Worm (Caenorhabditis elegans) whole organism, L4 larva: ENCODE data around the gene T11B7.1.

Source experiments
- F26F4.8 ChIP-seq: fragments of 200-800 bp; sonication (Bioruptor generic); conservative IDR thresholded peaks from 2 replicates; pipeline ENCODE4 v1.3.6; 2022; ENCODE audit warnings: missing genetic modification characterization, missing compliant biosample characterization
- T20F7.1 ChIP-seq: fragments of 200-800 bp; sonication (Bioruptor generic); optimal IDR thresholded peaks from 2 replicates; lab custom pipeline; 2018; ENCODE audit warnings: mild to moderate bottlenecking, missing genetic modification characterization, missing compliant biosample characterization
- T26A8.4 ChIP-seq: fragments of 200-800 bp; sonication (Bioruptor generic); IDR thresholded peaks from 2 replicates; pipeline ENCODE4 v1.3.6; 2022; ENCODE audit warnings: missing genetic modification characterization, missing compliant biosample characterization
- aha-1 ChIP-seq: fragments of 150-350 bp; peaks from one replicate; lab custom pipeline; 2014; ENCODE audit warnings: missing biosample characterization, missing genetic modification characterization
- ama-1 ChIP-seq: fragments of 150-350 bp; optimal IDR thresholded peaks from 2 replicates; lab custom pipeline; 2014; ENCODE audit warnings: inconsistent platforms, mixed read lengths
- attf-4 ChIP-seq: sonication (generic microtip); optimal IDR thresholded peaks from 3 replicates; lab custom pipeline; 2017; ENCODE audit warnings: missing biosample characterization, missing genetic modification characterization
- ceh-28 ChIP-seq: fragments of 150-350 bp; optimal IDR thresholded peaks from 2 replicates; lab custom pipeline; 2014; ENCODE audit warnings: missing biosample characterization, missing genetic modification reagents, missing genetic modification characterization
- cey-2 ChIP-seq: sonication (generic microtip); optimal IDR thresholded peaks from 3 replicates; lab custom pipeline; 2017; ENCODE audit warnings: missing genetic modification characterization, mild to moderate bottlenecking, missing compliant biosample characterization, antibody characterized with exemption, borderline replicate concordance; ENCODE audit not compliant: insufficient read depth
- dmd-8 ChIP-seq: fragments of 200-800 bp; sonication (Bioruptor generic); IDR thresholded peaks from 2 replicates; pipeline ENCODE4 v1.3.6; 2022; ENCODE audit warnings: missing genetic modification characterization, missing compliant biosample characterization
- dpl-1 ChIP-seq: fragments of 150-350 bp; optimal IDR thresholded peaks from 2 replicates; lab custom pipeline; 2014; ENCODE audit warnings: missing biosample characterization, missing genetic modification reagents, missing genetic modification characterization
- duxl-1 ChIP-seq: sonication (generic microtip); optimal IDR thresholded peaks from 2 replicates; lab custom pipeline; 2016; ENCODE audit warnings: mild to moderate bottlenecking, missing genetic modification characterization, moderate library complexity, missing compliant biosample characterization; ENCODE audit not compliant: poor library complexity
- dve-1 ChIP-seq: sonication (generic microtip); optimal IDR thresholded peaks from 2 replicates; lab custom pipeline; 2017; ENCODE audit warnings: antibody characterized with exemption, mild to moderate bottlenecking, missing genetic modification characterization, missing compliant biosample characterization; ENCODE audit not compliant: insufficient read depth
- fkh-10 ChIP-seq: fragments of 150-350 bp; optimal IDR thresholded peaks from 2 replicates; lab custom pipeline; 2014; ENCODE audit warnings: missing biosample characterization, missing genetic modification reagents, missing genetic modification characterization
- gei-8 ChIP-seq: fragments of 200-800 bp; sonication (Bioruptor generic); optimal IDR thresholded peaks from 2 replicates; lab custom pipeline; 2018; ENCODE audit warnings: mild to moderate bottlenecking, missing genetic modification characterization, missing compliant biosample characterization
- hif-1 ChIP-seq, 2 experiments: sonication (generic microtip); optimal IDR thresholded peaks; 2 replicates each; lab custom pipeline; 2016 to 2017; ENCODE audit warnings: missing compliant biosample characterization in 2 of 2, missing genetic modification characterization in 2 of 2, missing genetic modification reagents in 2 of 2, missing genotype in 2 of 2, mild to moderate bottlenecking in 1 of 2
- hlh-11 ChIP-seq: fragments of 200-800 bp; sonication (Bioruptor generic); optimal IDR thresholded peaks from 2 replicates; lab custom pipeline; 2018; ENCODE audit warnings: mild to moderate bottlenecking, missing genetic modification characterization, missing compliant biosample characterization
- jun-1 ChIP-seq: fragments of 150-350 bp; optimal IDR thresholded peaks from 2 replicates; lab custom pipeline; 2014; ENCODE audit warnings: missing biosample characterization, missing genetic modification reagents, missing genetic modification characterization
- lin-1 ChIP-seq: fragments of 200-800 bp; sonication (Bioruptor generic); IDR thresholded peaks from 2 replicates; pipeline ENCODE4 v1.3.6; 2022; ENCODE audit warnings: missing genetic modification reagents, missing genetic modification characterization, missing compliant biosample characterization
- lin-13 ChIP-seq: fragments of 150-350 bp; optimal IDR thresholded peaks from 2 replicates; lab custom pipeline; 2014; ENCODE audit warnings: missing biosample characterization, missing genetic modification reagents, missing genetic modification characterization
- lin-15B ChIP-seq: fragments of 150-350 bp; sonication (generic microtip); optimal IDR thresholded peaks from 3 replicates; lab custom pipeline; 2014; ENCODE audit warnings: missing biosample characterization, missing genetic modification characterization
- lin-29 ChIP-seq: fragments of 200-800 bp; sonication (Bioruptor generic); IDR thresholded peaks from 2 replicates; pipeline ENCODE4 v1.3.6; 2022; ENCODE audit warnings: missing genetic modification reagents, missing genetic modification characterization, missing compliant biosample characterization
- lin-38 ChIP-seq: fragments of 200-800 bp; sonication (Bioruptor generic); IDR thresholded peaks from 2 replicates; pipeline ENCODE4 v1.3.6; 2022; ENCODE audit warnings: missing genetic modification reagents, missing genetic modification characterization, missing compliant biosample characterization
- lsy-2 ChIP-seq, 2 experiments: fragments of 150-350 bp in 1 of 2; sonication (generic microtip) in 1 of 2; optimal IDR thresholded peaks; 2 replicates each; lab custom pipeline; 2014 to 2017; ENCODE audit warnings: missing biosample characterization in 2 of 2, missing genetic modification characterization in 2 of 2
- mep-1 ChIP-seq: fragments of 150-350 bp; sonication (generic microtip); optimal IDR thresholded peaks from 3 replicates; lab custom pipeline; 2014; ENCODE audit warnings: missing biosample characterization, missing genetic modification characterization
- mes-2 ChIP-seq: sonication (generic microtip); optimal IDR thresholded peaks from 2 replicates; lab custom pipeline; 2016; ENCODE audit warnings: missing genotype, mild to moderate bottlenecking, missing genetic modification characterization, missing compliant biosample characterization; ENCODE audit not compliant: poor library complexity, severe bottlenecking
- nhr-11 ChIP-seq: fragments of 150-350 bp; optimal IDR thresholded peaks from 2 replicates; lab custom pipeline; 2014; ENCODE audit warnings: missing biosample characterization, missing genetic modification characterization
- nhr-237 ChIP-seq: sonication (generic microtip); optimal IDR thresholded peaks from 2 replicates; lab custom pipeline; 2017; ENCODE audit warnings: missing biosample characterization, missing genetic modification characterization
- nhr-25 ChIP-seq: sonication (generic microtip); optimal IDR thresholded peaks from 2 replicates; lab custom pipeline; 2017; ENCODE audit warnings: missing genetic modification characterization, mild to moderate bottlenecking, missing compliant biosample characterization, antibody characterized with exemption, moderate library complexity, borderline replicate concordance; ENCODE audit not compliant: insufficient read depth
- nhr-28 ChIP-seq: fragments of 150-350 bp; optimal IDR thresholded peaks from 2 replicates; lab custom pipeline; 2014; ENCODE audit warnings: missing biosample characterization, missing genetic modification characterization
- nhr-42 ChIP-seq: fragments of 200-800 bp; sonication (Bioruptor generic); IDR thresholded peaks from 2 replicates; pipeline ENCODE4 v1.3.6; 2022; ENCODE audit warnings: missing genetic modification characterization, missing compliant biosample characterization
- pha-4 ChIP-seq, 2 experiments: fragments of 150-350 bp in 1 of 2; fragments of 200-800 bp in 1 of 2; sonication (Bioruptor generic) in 1 of 2; IDR thresholded peaks in 1 of 2; optimal IDR thresholded peaks in 1 of 2; 2 replicates each; pipeline versions ENCODE4 v1.3.6 to Lab custom; 2014 to 2022; ENCODE audit warnings: missing genetic modification characterization in 2 of 2, missing genetic modification reagents in 2 of 2, missing biosample characterization in 1 of 2, missing compliant biosample characterization in 1 of 2
- rbr-2 ChIP-seq: sonication (generic microtip); optimal IDR thresholded peaks from 2 replicates; lab custom pipeline; 2016; ENCODE audit warnings: missing genotype, missing genetic modification characterization, missing compliant biosample characterization
- unc-130 ChIP-seq: sonication (generic microtip); optimal IDR thresholded peaks from 2 replicates; lab custom pipeline; 2016; ENCODE audit warnings: missing genetic modification reagents, missing genetic modification characterization, missing compliant biosample characterization
- unc-39 ChIP-seq: sonication (generic microtip); optimal IDR thresholded peaks from 2 replicates; lab custom pipeline; 2017; ENCODE audit warnings: missing biosample characterization, missing genetic modification characterization
- unc-62 ChIP-seq, 3 experiments: fragments of 150-350 bp in 1 of 3; sonication (generic microtip); optimal IDR thresholded peaks in 2 of 3; peaks in 1 of 3; 1 replicate in 1 of 3; 2 replicates in 2 of 3; lab custom pipeline; 2014 to 2017; ENCODE audit warnings: missing biosample characterization in 3 of 3, missing genetic modification characterization in 3 of 3, missing genetic modification reagents in 3 of 3, missing genotype in 1 of 3
- ztf-7 ChIP-seq: fragments of 150-350 bp; optimal IDR thresholded peaks from 2 replicates; lab custom pipeline; 2014; ENCODE audit warnings: missing biosample characterization, missing genetic modification characterization

Gene T11B7.1

ce11 chrIV:8825997-8826605 lies 14.4 kb upstream of the T11B7.1 start:
- TF ChIP-seq T20F7.1 (GFP tag; lab: Kevin White, UChicago) (no peak), mep-1 (tag; lab: Kevin White, UChicago) (peak; percentile 46), aha-1 (peak; percentile 97), unc-130 (GFP tag; lab: Kevin White, UChicago) (no peak), lin-38 (GFP tag; lab: Robert Waterston, UW) (no peak), ama-1 (lab: Kevin White, UChicago) (peak; percentile 52), mes-2 (tag; lab: Kevin White, UChicago) (peak; percentile 50), nhr-25 (peak; percentile 27), F26F4.8 (GFP tag; lab: Robert Waterston, UW) (no peak), nhr-11 (tag; lab: Kevin White, UChicago) (no peak), fkh-10 (GFP tag; lab: Kevin White, UChicago) (no peak), dmd-8 (GFP tag; lab: Robert Waterston, UW) (no peak), lin-15B (no peak), nhr-28 (tag; lab: Kevin White, UChicago) (no peak), lin-29 (GFP tag; lab: Robert Waterston, UW) (no peak), jun-1 (tag; lab: Kevin White, UChicago) (peak; percentile 14), lin-13 (GFP tag; lab: Kevin White, UChicago) (no peak), nhr-237 (tag; lab: Kevin White, UChicago) (peak; percentile 4), pha-4 (GFP tag; IDR thresholded peaks at IDR 0.05; lab: Robert Waterston, UW) (no peak), pha-4 (tag; optimal IDR thresholded peaks at IDR 0.05; lab: Kevin White, UChicago) (no peak), T26A8.4 (GFP tag; lab: Robert Waterston, UW) (peak; percentile 86), ztf-7 (tag; lab: Kevin White, UChicago) (no peak)

DNA sequence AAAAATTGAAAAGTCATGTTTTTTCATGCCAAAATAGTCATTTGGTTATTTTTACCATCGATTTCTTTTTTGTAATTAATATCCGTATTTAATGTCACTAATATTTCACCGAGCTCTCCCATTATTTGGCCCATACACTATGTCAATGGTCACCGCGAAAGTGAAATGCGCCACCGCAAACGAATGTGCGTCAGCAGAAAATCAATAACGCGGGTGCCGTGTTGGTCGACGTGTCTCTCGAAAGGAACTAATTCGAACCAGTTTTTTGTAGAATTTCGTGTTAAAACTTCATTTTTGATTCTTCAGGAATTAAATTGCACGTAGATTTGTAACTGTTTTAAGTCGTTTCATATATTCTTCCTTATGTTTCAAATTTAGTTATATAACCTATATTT lies 13.9 kb upstream of the T11B7.1 start:
- TF ChIP-seq dpl-1 (GFP tag; lab: Kevin White, UChicago) (peak; percentile 44), hif-1 (tag; optimal IDR thresholded peaks at IDR 0.05; lab: Kevin White, UChicago) (peak in 1 of 2 experiments; percentile 21), unc-62 (GFP tag; optimal IDR thresholded peaks at IDR 0.05 in 1 of 2; lab: Kevin White, UChicago) (no peak), unc-62 (tag; optimal IDR thresholded peaks at IDR 0.05; lab: Kevin White, UChicago) (no peak), cey-2 (tag; lab: Kevin White, UChicago) (no peak), mep-1 (tag; lab: Kevin White, UChicago) (peak; percentile 16), mes-2 (tag; lab: Kevin White, UChicago) (peak; percentile 54), lsy-2 (tag; optimal IDR thresholded peaks at IDR 0.05; lab: Kevin White, UChicago) (peak in 1 of 2 experiments; percentile 50), dve-1 (peak; percentile 10), rbr-2 (tag; lab: Kevin White, UChicago) (peak; percentile 31), attf-4 (tag; lab: Kevin White, UChicago) (no peak), ceh-28 (tag; lab: Kevin White, UChicago) (peak; percentile 31), lin-38 (GFP tag; lab: Robert Waterston, UW) (peak; percentile 44; the same call in 1 of the 2 replicates), hlh-11 (tag; lab: Kevin White, UChicago) (peak; percentile 22), aha-1 (peak; percentile 90)

DNA sequence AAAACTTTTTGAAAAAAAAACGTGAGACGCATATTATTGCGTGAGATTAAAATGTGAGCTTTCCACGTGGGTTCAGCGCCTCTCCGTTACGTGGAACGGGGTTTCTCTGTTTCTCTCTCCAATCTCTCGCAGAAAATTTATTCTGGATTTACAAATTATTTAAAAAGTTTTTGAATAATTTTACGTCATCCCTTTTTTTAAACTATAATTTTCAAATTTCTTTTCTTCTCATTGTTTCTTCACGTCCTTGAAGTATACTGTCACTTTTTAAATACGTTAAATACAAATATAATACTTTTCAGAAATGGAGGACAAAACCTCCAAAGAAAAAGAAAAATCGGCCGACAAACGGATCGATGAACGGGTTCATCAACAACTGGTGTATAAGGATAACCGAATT lies 13.0 kb upstream of the T11B7.1 start, which contains the start of gene T28C6.7:
TSS of gene T28C6.7 (plus strand) at position 301 of the 400 bp plus-strand sequence.
- TF ChIP-seq T26A8.4 (GFP tag; lab: Robert Waterston, UW) (no peak), nhr-42 (GFP tag; lab: Robert Waterston, UW) (no peak), lin-1 (GFP tag; lab: Robert Waterston, UW) (no peak), gei-8 (GFP tag; lab: Kevin White, UChicago) (no peak), duxl-1 (tag; lab: Kevin White, UChicago) (no peak), unc-39 (tag; lab: Kevin White, UChicago) (no peak), dmd-8 (GFP tag; lab: Robert Waterston, UW) (no peak)
